Worm (Caenorhabditis elegans) whole organism, L1 larva: Measurements from ENCODE around the gene F28B1.2.
A peak's percentile ranks its signal among the peaks of the same experiment; 100 is the strongest.

Experiments
- C04F5.9 ChIP-seq: sonication (generic microtip); optimal IDR thresholded peaks from 2 replicates; lab custom pipeline; 2016; ENCODE audit warnings: missing genetic modification characterization, missing compliant biosample characterization
- C16A3.4 ChIP-seq: fragments of 150-350 bp; optimal IDR thresholded peaks from 2 replicates; lab custom pipeline; 2014; ENCODE audit warnings: missing biosample characterization, missing genetic modification characterization
- F16B12.6 ChIP-seq: fragments of 150-350 bp; optimal IDR thresholded peaks from 2 replicates; lab custom pipeline; 2014; ENCODE audit warnings: missing biosample characterization, missing genetic modification characterization
- aha-1 ChIP-seq: fragments of 150-350 bp; optimal IDR thresholded peaks from 2 replicates; lab custom pipeline; 2014; ENCODE audit warnings: missing biosample characterization, missing genetic modification characterization
- ceh-63 ChIP-seq: fragments of 200-800 bp; sonication (Bioruptor generic); optimal IDR thresholded peaks from 2 replicates; lab custom pipeline; 2018; ENCODE audit warnings: mild to moderate bottlenecking, missing genetic modification characterization, missing compliant biosample characterization
- ceh-8 ChIP-seq: fragments of 200-800 bp; sonication (Bioruptor generic); optimal IDR thresholded peaks from 2 replicates; lab custom pipeline; 2018; ENCODE audit warnings: mild to moderate bottlenecking, missing genetic modification characterization, moderate library complexity, missing compliant biosample characterization
- ceh-90 ChIP-seq: sonication (generic microtip); optimal IDR thresholded peaks from 2 replicates; lab custom pipeline; 2016; ENCODE audit warnings: missing genetic modification characterization, missing compliant biosample characterization
- dsc-1 ChIP-seq: sonication (generic microtip); optimal IDR thresholded peaks from 2 replicates; lab custom pipeline; 2016; ENCODE audit warnings: mild to moderate bottlenecking, missing genetic modification characterization, missing compliant biosample characterization
- egl-13 ChIP-seq: sonication (generic microtip); optimal IDR thresholded peaks from 2 replicates; lab custom pipeline; 2016; ENCODE audit warnings: missing genotype, missing genetic modification reagents, missing genetic modification characterization, missing compliant biosample characterization
- elt-2 ChIP-seq: sonication (generic microtip); optimal IDR thresholded peaks from 2 replicates; lab custom pipeline; 2016; ENCODE audit warnings: missing genetic modification characterization, mild to moderate bottlenecking, inconsistent platforms, missing compliant biosample characterization, missing genetic modification reagents
- elt-3 ChIP-seq, 6 experiments: fragments of 150-350 bp in 1 of 6; sonication (generic microtip); optimal IDR thresholded peaks; 2 replicates each; lab custom pipeline; 2017 to 2018; ENCODE audit warnings: missing biosample characterization in 6 of 6, missing genetic modification characterization in 6 of 6, inconsistent platforms in 1 of 6
- ets-5 ChIP-seq: fragments of 200-800 bp; sonication (Bioruptor generic); IDR thresholded peaks from 2 replicates; pipeline ENCODE4 v1.3.6; 2022; ENCODE audit warnings: missing genetic modification characterization, missing compliant biosample characterization
- hlh-4 ChIP-seq: sonication (generic microtip); optimal IDR thresholded peaks from 2 replicates; lab custom pipeline; 2016; ENCODE audit warnings: mild to moderate bottlenecking, missing genetic modification characterization, missing compliant biosample characterization
- lin-35 ChIP-seq, 2 experiments: fragments of 150-350 bp; optimal IDR thresholded peaks; 2 replicates each; lab custom pipeline; 2014; ENCODE audit warnings: missing biosample characterization in 2 of 2, missing genetic modification characterization in 2 of 2, missing genetic modification reagents in 2 of 2
- lsy-2 ChIP-seq, 2 experiments: fragments of 150-350 bp; optimal IDR thresholded peaks; 2 replicates each; lab custom pipeline; 2014; ENCODE audit warnings: missing biosample characterization in 2 of 2, missing genetic modification characterization in 2 of 2
- mab-9 ChIP-seq: fragments of 200-800 bp; sonication (Bioruptor generic); IDR thresholded peaks from 2 replicates; pipeline ENCODE4 v1.3.6; 2022; ENCODE audit warnings: missing genetic modification reagents, missing genetic modification characterization, missing compliant biosample characterization
- mef-2 ChIP-seq: fragments of 150-350 bp; optimal IDR thresholded peaks from 2 replicates; lab custom pipeline; 2014; ENCODE audit warnings: missing biosample characterization, missing genetic modification characterization
- mep-1 ChIP-seq: fragments of 150-350 bp; optimal IDR thresholded peaks from 2 replicates; lab custom pipeline; 2014; ENCODE audit warnings: missing biosample characterization, missing genetic modification characterization
- nhr-11 ChIP-seq: fragments of 150-350 bp; optimal IDR thresholded peaks from 2 replicates; lab custom pipeline; 2014; ENCODE audit warnings: missing biosample characterization, missing genetic modification characterization
- nhr-12 ChIP-seq: sonication (generic microtip); optimal IDR thresholded peaks from 2 replicates; lab custom pipeline; 2017; ENCODE audit warnings: missing biosample characterization, missing genetic modification characterization
- nhr-20 ChIP-seq: sonication (generic microtip); optimal IDR thresholded peaks from 2 replicates; lab custom pipeline; 2016; ENCODE audit warnings: mild to moderate bottlenecking, missing genetic modification characterization, missing compliant biosample characterization
- nhr-28 ChIP-seq: fragments of 150-350 bp; optimal IDR thresholded peaks from 2 replicates; lab custom pipeline; 2014; ENCODE audit warnings: missing biosample characterization, missing genetic modification characterization
- nhr-47 ChIP-seq: sonication (generic microtip); optimal IDR thresholded peaks from 2 replicates; lab custom pipeline; 2016; ENCODE audit warnings: mild to moderate bottlenecking, missing genetic modification characterization, moderate library complexity, missing compliant biosample characterization
- nhr-76 ChIP-seq: sonication (generic microtip); optimal IDR thresholded peaks from 2 replicates; lab custom pipeline; 2017; ENCODE audit warnings: missing biosample characterization, missing genetic modification characterization
- nhr-85 ChIP-seq: sonication (generic microtip); peaks from one replicate; lab custom pipeline; 2016; ENCODE audit warnings: missing genetic modification characterization, inconsistent platforms, missing compliant biosample characterization
- nhr-90 ChIP-seq: sonication (generic microtip); optimal IDR thresholded peaks from 2 replicates; lab custom pipeline; 2016; ENCODE audit warnings: mild to moderate bottlenecking, missing genetic modification characterization, missing compliant biosample characterization; ENCODE audit not compliant: poor library complexity
- pax-3 ChIP-seq: fragments of 200-800 bp; sonication (Bioruptor generic); optimal IDR thresholded peaks from 2 replicates; lab custom pipeline; 2018; ENCODE audit warnings: mild to moderate bottlenecking, missing genetic modification characterization, moderate library complexity, missing compliant biosample characterization
- snpc-4 ChIP-seq: fragments of 150-350 bp; optimal IDR thresholded peaks from 2 replicates; lab custom pipeline; 2014; ENCODE audit warnings: missing biosample characterization, missing genetic modification characterization
- swsn-7 ChIP-seq: sonication (generic microtip); optimal IDR thresholded peaks from 2 replicates; lab custom pipeline; 2016; ENCODE audit warnings: missing genetic modification characterization, missing compliant biosample characterization
- tbx-2 ChIP-seq: sonication (generic microtip); optimal IDR thresholded peaks from 2 replicates; lab custom pipeline; 2016; ENCODE audit warnings: missing genetic modification characterization, missing compliant biosample characterization
- tlp-1 ChIP-seq: fragments of 150-350 bp; optimal IDR thresholded peaks from 2 replicates; lab custom pipeline; 2014; ENCODE audit warnings: missing biosample characterization, missing genetic modification characterization
- unc-98 ChIP-seq: fragments of 200-800 bp; sonication (Bioruptor generic); IDR thresholded peaks from 2 replicates; pipeline ENCODE4 v1.3.6; 2022; ENCODE audit warnings: missing genetic modification characterization, missing compliant biosample characterization
- vab-15 ChIP-seq: sonication (generic microtip); optimal IDR thresholded peaks from 2 replicates; lab custom pipeline; 2017; ENCODE audit warnings: missing genotype, mild to moderate bottlenecking, missing genetic modification characterization, missing compliant biosample characterization
- xbp-1 ChIP-seq: sonication (generic microtip); optimal IDR thresholded peaks from 2 replicates; lab custom pipeline; 2016; ENCODE audit warnings: missing genetic modification characterization, missing compliant biosample characterization
- zip-4 ChIP-seq: fragments of 200-800 bp; sonication (Bioruptor generic); optimal IDR thresholded peaks from 2 replicates; lab custom pipeline; 2018; ENCODE audit warnings: mild to moderate bottlenecking, missing genetic modification characterization, moderate library complexity, missing compliant biosample characterization
- ztf-4 ChIP-seq: fragments of 150-350 bp; optimal IDR thresholded peaks from 2 replicates; lab custom pipeline; 2014; ENCODE audit warnings: missing biosample characterization, missing genetic modification characterization

The F28B1.2 gene

ce11 chrV:17014050-17014449 is 30.6 kb upstream of the F28B1.2 start, which contains the start of gene clc-13 (continued):
- no peak for TF ChIP-seq xbp-1 (tag; lab: Kevin White, UChicago)

DNA sequence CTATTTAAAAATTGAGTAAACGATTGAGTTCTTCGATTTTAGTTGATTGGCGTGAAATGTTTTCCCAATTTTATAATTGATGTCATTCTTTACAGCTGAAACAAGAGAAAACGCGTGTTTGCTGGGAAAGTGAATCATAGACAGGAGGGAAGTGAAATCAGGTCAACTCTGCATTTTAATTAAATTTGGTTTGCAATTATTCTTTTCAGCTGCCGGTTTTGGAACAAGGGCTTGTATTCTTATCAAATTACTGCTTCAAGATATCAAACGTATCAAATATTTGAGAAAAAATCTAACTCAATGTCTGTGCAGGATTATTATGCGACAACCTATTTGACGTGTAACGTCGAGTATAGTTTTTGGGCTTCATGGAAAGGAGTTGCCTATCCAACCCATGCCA is 27.8 kb upstream of the F28B1.2 start, which contains the start of gene srh-97:
srh-97 (plus strand) TSS at position 301 of the 400 bp plus-strand sequence.
- TF ChIP-seq hlh-4 (peak; percentile 25), dsc-1 (tag; lab: Kevin White, UChicago) (no peak)

DNA sequence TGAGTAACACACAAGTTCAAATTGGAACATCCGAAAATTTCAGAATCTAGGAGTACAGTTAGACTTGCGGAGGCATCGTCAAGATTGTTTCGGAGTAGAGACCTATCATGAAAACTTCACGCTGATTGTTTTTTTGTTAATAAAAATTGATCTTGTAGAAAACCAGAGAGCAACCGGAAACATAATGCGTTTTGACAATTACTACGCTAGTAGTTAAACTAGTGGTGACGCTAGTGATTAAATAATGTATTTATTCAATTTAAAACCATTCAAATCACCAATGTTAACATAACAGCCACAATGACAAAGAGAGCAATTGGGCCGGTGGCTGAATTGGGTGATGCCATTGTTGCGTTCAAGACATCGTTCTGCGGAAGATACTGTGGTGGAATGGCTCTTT is 24.9 kb upstream of the F28B1.2 start, which contains the start of gene F49H6.17:
F49H6.17 (plus strand) TSS at position 301 of the 400 bp plus-strand sequence.
- TF ChIP-seq lsy-2 (tag; optimal IDR thresholded peaks at IDR 0.05; lab: Kevin White, UChicago) (no peak), C16A3.4 (tag; lab: Kevin White, UChicago) (no peak), C04F5.9 (tag; lab: Kevin White, UChicago) (no peak), vab-15 (no peak), ztf-4 (tag; lab: Kevin White, UChicago) (no peak)

DNA sequence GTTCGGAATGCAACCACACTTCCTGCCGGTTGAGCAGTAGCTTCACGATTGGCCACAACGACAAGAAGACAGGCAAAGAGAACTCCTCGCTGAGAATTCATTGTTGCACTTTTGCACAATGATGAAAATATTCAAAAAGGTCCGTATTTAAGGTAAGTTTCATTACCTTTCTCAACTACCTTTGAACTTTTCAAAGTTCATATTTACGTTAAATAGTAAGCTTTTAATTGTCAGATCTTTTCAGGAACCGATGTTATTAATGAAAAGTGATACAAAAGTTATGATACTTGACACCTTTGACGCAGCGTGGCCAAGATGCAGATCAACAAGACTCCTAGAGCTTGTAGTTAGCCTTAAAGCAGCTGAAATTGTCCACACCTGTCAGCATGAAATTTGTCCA is 23.2 kb upstream of the F28B1.2 start, which contains the start of gene F49H6.12:
F49H6.12 (minus strand) TSS at position 101 of the 400 bp plus-strand sequence.
- no peak for TF ChIP-seq snpc-4
- no peak for TF ChIP-seq vab-15
- no peak for TF ChIP-seq pax-3 (tag; lab: Kevin White, UChicago)
- TF ChIP-seq swsn-7 (tag; lab: Kevin White, UChicago), result no peak
- TF ChIP-seq nhr-28 (tag; lab: Kevin White, UChicago), result no peak
- TF ChIP-seq nhr-85 (tag; lab: Kevin White, UChicago), result no peak
- no peak for TF ChIP-seq tbx-2 (tag; lab: Kevin White, UChicago)
- no peak for TF ChIP-seq elt-2 (tag; lab: Kevin White, UChicago)
- no peak for TF ChIP-seq mep-1 (tag; lab: Kevin White, UChicago)
- TF ChIP-seq nhr-76, result no peak
- no peak for TF ChIP-seq nhr-11 (tag; lab: Kevin White, UChicago)
- TF ChIP-seq zip-4 (GFP tag; lab: Kevin White, UChicago), result no peak
- no peak for TF ChIP-seq egl-13 (tag; lab: Kevin White, UChicago)
- TF ChIP-seq nhr-47 (tag; lab: Kevin White, UChicago), result no peak
- TF ChIP-seq ceh-8 (GFP tag; lab: Kevin White, UChicago), result no peak

DNA sequence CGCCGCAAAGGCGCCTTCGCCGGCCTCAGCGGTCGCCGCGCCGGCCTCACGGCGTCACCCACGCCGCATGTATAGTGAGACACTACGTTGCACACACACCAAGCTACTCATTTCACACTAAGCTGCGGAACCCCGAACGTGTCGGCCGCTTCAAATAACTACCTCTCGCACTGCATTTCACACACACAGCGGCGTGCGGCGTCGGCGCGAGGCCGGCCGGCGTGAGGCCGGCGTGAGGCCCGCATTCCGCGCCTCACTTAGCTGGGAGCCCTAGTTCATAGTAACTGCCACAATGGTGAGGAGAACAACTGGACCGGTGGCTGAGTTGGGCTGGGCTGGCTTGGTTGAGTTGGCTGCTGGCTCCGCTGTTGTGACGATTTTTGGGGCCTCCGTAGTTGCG is 22.5 kb upstream of the F28B1.2 start:
- peak; percentile 24 for TF ChIP-seq nhr-85 (tag; lab: Kevin White, UChicago)

ce11 chrV:17022613-17023322 is 21.8 kb upstream of the F28B1.2 start, which contains the start of the genes F49H6.8 and F49H6.5:
TSS of gene F49H6.8 (minus strand) at chrV:17022663.
TSS of gene F49H6.5 (plus strand) at chrV:17023241.
- TF ChIP-seq aha-1 (tag; lab: Kevin White, UChicago), result no peak
- TF ChIP-seq tlp-1 (tag; lab: Kevin White, UChicago), result peak; percentile 42
- TF ChIP-seq elt-2 (tag; lab: Kevin White, UChicago), result peak; percentile 51
- no peak for TF ChIP-seq F16B12.6
- TF ChIP-seq lin-35 (GFP tag; optimal IDR thresholded peaks at IDR 0.05; lab: Kevin White, UChicago), result peak in 1 of 2 experiments; percentile 20
- TF ChIP-seq nhr-90 (tag; lab: Kevin White, UChicago), result no peak

DNA sequence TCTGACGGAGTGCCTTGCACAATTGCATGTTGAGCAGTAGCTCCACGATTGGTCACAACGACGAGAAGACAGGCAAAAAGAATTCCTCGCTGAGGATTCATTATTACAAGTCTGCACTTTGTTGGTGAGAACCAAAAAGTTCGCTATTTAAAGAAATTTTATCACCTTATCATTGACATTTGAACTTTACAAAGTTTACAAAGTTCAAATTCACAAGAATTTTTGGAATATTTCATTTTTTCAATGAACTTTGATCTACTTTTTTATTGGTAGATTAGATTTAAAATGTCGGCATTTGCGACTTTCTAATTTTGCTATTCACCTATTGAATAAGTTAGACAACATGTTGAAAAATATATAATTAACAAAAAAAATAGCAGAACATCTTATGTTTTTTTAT is 18.3 kb upstream of the F28B1.2 start, which contains the start of gene F49H6.15:
F49H6.15 (minus strand) TSS at position 101 of the 400 bp plus-strand sequence.
- TF ChIP-seq aha-1 (tag; lab: Kevin White, UChicago) (no peak), elt-3 (tag; optimal IDR thresholded peaks at IDR 0.05; lab: Kevin White, UChicago) (no peak), lin-35 (GFP tag; optimal IDR thresholded peaks at IDR 0.05; lab: Kevin White, UChicago) (no peak), mab-9 (GFP tag; lab: Robert Waterston, UW) (no peak), C16A3.4 (tag; lab: Kevin White, UChicago) (no peak), ceh-63 (GFP tag; lab: Kevin White, UChicago) (no peak), nhr-76 (no peak), ets-5 (no peak), nhr-20 (tag; lab: Kevin White, UChicago) (no peak), ceh-90 (tag; lab: Kevin White, UChicago) (no peak), mef-2 (tag; lab: Kevin White, UChicago) (no peak), nhr-12 (tag; lab: Kevin White, UChicago) (no peak), unc-98 (GFP tag; lab: Robert Waterston, UW) (no peak)
- TF ChIP-seq, all 84 proteins: peak for 0
